Fruit fly (Drosophila melanogaster): ENCODE measurements around the gene CG5646.

Gene CG5646

DNA sequence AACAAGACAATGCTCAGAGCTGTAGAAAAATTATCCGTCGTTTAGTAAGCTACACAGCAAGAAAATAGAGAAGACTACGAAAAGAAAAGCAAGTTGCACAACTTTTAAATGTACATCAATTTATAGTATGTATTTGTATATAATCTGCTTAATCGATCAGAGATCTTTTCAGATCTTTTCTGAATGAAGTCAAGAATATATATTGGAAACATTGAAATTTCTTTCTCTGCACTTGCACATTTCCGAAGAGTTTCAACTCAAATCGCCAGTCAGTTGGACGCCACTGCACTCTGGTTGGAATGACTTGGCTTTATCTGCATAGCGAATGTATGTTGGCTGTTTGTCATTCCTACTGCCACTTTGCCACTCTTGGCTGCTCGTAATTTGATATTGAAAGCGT is 7.2 kb downstream of the CG5646 start (continued):
- TF ChIP-seq exex (tag; optimal IDR thresholded peaks at IDR 0.05) (no peak), CG18476 (GFP tag; optimal IDR thresholded peaks at IDR 0.05) (no peak), CG6689 (GFP tag; IDR thresholded peaks at IDR 0.05) (peak; percentile 55; the same call in 1 of the 2 replicates), chm (GFP tag; IDR thresholded peaks at IDR 0.05) (0 out of 2 replicates have a peak, but pooled peaks have one; percentile 21), ham (GFP tag; IDR thresholded peaks at IDR 0.05) (no peak), usp (GFP tag; optimal IDR thresholded peaks at IDR 0.05) (no peak), CG2875 (GFP tag; optimal IDR thresholded peaks at IDR 0.05) (peak; percentile 60), CG34422 (GFP tag; IDR thresholded peaks at IDR 0.05) (no peak), eyg (GFP tag; optimal IDR thresholded peaks at IDR 0.05) (no peak), hbn (GFP tag; IDR thresholded peaks at IDR 0.05; ENCODE audit: partially characterized antibody) (no peak), h (optimal IDR thresholded peaks at IDR 0.05) (no peak), CG7786 (GFP tag; optimal IDR thresholded peaks at IDR 0.05) (no peak), CG12299 (tag; optimal IDR thresholded peaks at IDR 0.05) (no peak), CG13123 (GFP tag; optimal IDR thresholded peaks at IDR 0.05) (no peak), nerfin-2 (GFP tag; IDR thresholded peaks at IDR 0.05; ENCODE audit: partially characterized antibody) (no peak), CG7928 (GFP tag; optimal IDR thresholded peaks at IDR 0.05) (no peak), pb (GFP tag; optimal IDR thresholded peaks at IDR 0.05) (no peak), NC2α (GFP tag; optimal IDR thresholded peaks at IDR 0.05) (no peak), Mad (GFP tag; optimal IDR thresholded peaks at IDR 0.05) (no peak), CG15269 (tag; optimal IDR thresholded peaks at IDR 0.05) (no peak), sc (optimal IDR thresholded peaks at IDR 0.05) (no peak), sc (GFP tag; optimal IDR thresholded peaks at IDR 0.05) (peak; percentile 7), CG3847 (GFP tag; IDR thresholded peaks at IDR 0.05) (0 out of 2 replicates have a peak, but pooled peaks have one; percentile 27), CG5953 (GFP tag; IDR thresholded peaks at IDR 0.05) (no peak), seq (GFP tag; IDR thresholded peaks at IDR 0.05) (0 out of 2 replicates have a peak, but pooled peaks have one; percentile 12), Hand (GFP tag; optimal IDR thresholded peaks at IDR 0.05) (no peak), CG1024 (GFP tag; IDR thresholded peaks at IDR 0.05) (0 out of 2 replicates have a peak, but pooled peaks have one; percentile 26), CG34376 (GFP tag; optimal IDR thresholded peaks at IDR 0.05) (no peak), emc (GFP tag; optimal IDR thresholded peaks at IDR 0.05) (no peak), CG9797 (GFP tag; optimal IDR thresholded peaks at IDR 0.05) (no peak), CG2129 (GFP tag; IDR thresholded peaks at IDR 0.05; ENCODE audit: partially characterized antibody) (no peak), H2.0 (GFP tag; IDR thresholded peaks at IDR 0.05) (peak; percentile 61), pros (GFP tag; optimal IDR thresholded peaks at IDR 0.05) (no peak), CG11560 (tag; IDR thresholded peaks at IDR 0.05) (no peak), otp (GFP tag; IDR thresholded peaks at IDR 0.05) (0 out of 3 replicates have a peak, but pooled peaks have one; percentile 29), zf30C (GFP tag; optimal IDR thresholded peaks at IDR 0.05) (no peak), maf-S (GFP tag; optimal IDR thresholded peaks at IDR 0.05) (no peak), CG12155 (GFP tag; optimal IDR thresholded peaks at IDR 0.05) (no peak), CG7372 (GFP tag; IDR thresholded peaks at IDR 0.05) (no peak), Bdp1 (GFP tag; optimal IDR thresholded peaks at IDR 0.05) (no peak), CG16779 (GFP tag; IDR thresholded peaks at IDR 0.05) (no peak), Sry-β (GFP tag; optimal IDR thresholded peaks at IDR 0.05) (no peak), Kr (GFP tag; optimal IDR thresholded peaks at IDR 0.05) (no peak), so (GFP tag; IDR thresholded peaks at IDR 0.05) (peak; percentile 63; the same call in 1 of the 3 replicates), CG31224 (GFP tag; IDR thresholded peaks at IDR 0.05) (no peak; the same call in 1 of the 2 replicates), CG13894 (tag; optimal IDR thresholded peaks at IDR 0.05) (no peak), ara (GFP tag; IDR thresholded peaks at IDR 0.05) (peak; percentile 63; the same call in 1 of the 2 replicates), dm (GFP tag; optimal IDR thresholded peaks at IDR 0.05) (no peak), H15 (GFP tag; IDR thresholded peaks at IDR 0.05) (peak; percentile 55; the same call in 1 of the 3 replicates), CG3163 (GFP tag; optimal IDR thresholded peaks at IDR 0.05) (no peak), Opbp (GFP tag; IDR thresholded peaks at IDR 0.05; ENCODE audit: partially characterized antibody) (no peak), knrl (GFP tag; IDR thresholded peaks at IDR 0.05; ENCODE audit: partially characterized antibody) (no peak)

All from whole organism, embryonic.